Worm (Caenorhabditis elegans): ENCODE data around the gene lgc-7.

DNA sequence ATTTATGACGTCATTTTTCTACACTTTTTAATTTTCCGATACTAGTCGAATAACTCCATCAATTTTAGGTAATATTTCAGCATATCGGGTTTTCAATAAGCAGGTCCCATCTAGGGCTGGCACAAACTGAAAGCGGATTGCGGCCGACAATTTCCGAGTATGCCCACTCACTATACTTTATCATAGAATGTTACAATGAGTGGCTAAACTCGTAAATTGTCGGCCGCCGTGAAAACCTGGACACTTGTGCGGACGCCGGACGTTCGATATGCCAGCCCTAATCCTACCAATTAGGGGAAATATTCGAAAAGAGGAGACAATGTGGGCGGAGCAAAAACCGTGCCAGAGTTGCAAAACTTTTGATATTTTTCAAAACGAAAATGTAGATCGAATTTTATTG is 50.3 kb downstream of the lgc-7 start:
- no peak for TF ChIP-seq ama-1 (optimal IDR thresholded peaks at IDR 0.05)
- TF ChIP-seq hnd-1 (tag; optimal IDR thresholded peaks at IDR 0.05): no peak
- no peak for TF ChIP-seq tbx-37 (GFP tag; conservative IDR thresholded peaks at IDR 0.05)
- TF ChIP-seq scrt-1 (GFP tag; IDR thresholded peaks at IDR 0.05): no peak
- no peak for TF ChIP-seq hmbx-1 (tag; optimal IDR thresholded peaks at IDR 0.05)

Data from whole organism, early embryonic.